Fruit fly (Drosophila melanogaster) whole organism, embryonic: ENCODE measurements around the gene CG31064.
A peak's percentile ranks its signal among the peaks of the same experiment; 100 is the strongest.

Experiments used
- Antp ChIP-seq: fragments of 200-800 bp; sonication (Bioruptor generic); optimal IDR thresholded peaks from 3 replicates; lab custom pipeline; 2016; ENCODE audit warnings: missing biosample characterization, missing genetic modification characterization
- Blimp-1 ChIP-seq: fragments of 200-800 bp; sonication (Bioruptor generic); optimal IDR thresholded peaks from 3 replicates; lab custom pipeline; 2018; ENCODE audit warnings: missing biosample characterization, missing genetic modification characterization, mild to moderate bottlenecking, moderate library complexity, missing genetic modification reagents
- Bteb2 ChIP-seq: fragments of 200-800 bp; sonication (Bioruptor generic); optimal IDR thresholded peaks from 2 replicates; lab custom pipeline; 2016; ENCODE audit warnings: missing biosample characterization, missing genetic modification characterization
- CG10543 ChIP-seq: fragments of 200-800 bp; sonication (Bioruptor generic); optimal IDR thresholded peaks from 3 replicates; lab custom pipeline; 2017; ENCODE audit warnings: missing biosample characterization, mild to moderate bottlenecking, missing genetic modification characterization, moderate library complexity
- CG10979 ChIP-seq: fragments of 200-800 bp; sonication (Bioruptor generic); optimal IDR thresholded peaks from 2 replicates; lab custom pipeline; 2018; ENCODE audit warnings: missing biosample characterization, mild to moderate bottlenecking, missing genetic modification characterization, moderate library complexity
- CG11504 ChIP-seq: fragments of 200-800 bp; sonication (Bioruptor generic); optimal IDR thresholded peaks from 3 replicates; lab custom pipeline; 2019; ENCODE audit warnings: missing biosample characterization, mild to moderate bottlenecking, missing genetic modification characterization, moderate library complexity
- CG14441 ChIP-seq: fragments of 200-800 bp; sonication (Bioruptor generic); IDR thresholded peaks from 2 replicates; pipeline ENCODE4 v1.3.6; 2022; ENCODE audit warnings: missing biosample characterization, missing genetic modification characterization
- CG15073 ChIP-seq: fragments of 200-800 bp; sonication (Bioruptor generic); optimal IDR thresholded peaks from 2 replicates; lab custom pipeline; 2016; ENCODE audit warnings: missing biosample characterization, missing genetic modification characterization
- CG1603 ChIP-seq: fragments of 200-800 bp; sonication (Bioruptor generic); optimal IDR thresholded peaks from 2 replicates; lab custom pipeline; 2019; ENCODE audit warnings: missing biosample characterization, mild to moderate bottlenecking, missing genetic modification characterization, moderate library complexity
- CG17328 ChIP-seq: fragments of 200-800 bp; sonication (Bioruptor generic); IDR thresholded peaks from 2 replicates; pipeline ENCODE4 v1.3.6; 2022; ENCODE audit warnings: missing biosample characterization, missing genetic modification characterization
- CG17568 ChIP-seq: fragments of 200-800 bp; sonication (Bioruptor generic); optimal IDR thresholded peaks from 2 replicates; lab custom pipeline; 2018; ENCODE audit warnings: missing biosample characterization, mild to moderate bottlenecking, missing genetic modification characterization, moderate library complexity
- CG1792 ChIP-seq: fragments of 200-800 bp; sonication (Bioruptor generic); optimal IDR thresholded peaks from 2 replicates; lab custom pipeline; 2016; ENCODE audit warnings: missing biosample characterization, missing genetic modification characterization
- CG18764 ChIP-seq: fragments of 200-800 bp; sonication (Bioruptor generic); optimal IDR thresholded peaks from 3 replicates; lab custom pipeline; 2016; ENCODE audit warnings: missing biosample characterization, missing genetic modification characterization
- CG2116 ChIP-seq: fragments of 200-800 bp; sonication (Bioruptor generic); optimal IDR thresholded peaks from 3 replicates; lab custom pipeline; 2018; ENCODE audit warnings: missing biosample characterization, mild to moderate bottlenecking, missing genetic modification characterization
- CG2199 ChIP-seq: fragments of 200-800 bp; sonication (Bioruptor generic); IDR thresholded peaks from 3 replicates; pipeline ENCODE4 v1.3.6; 2022; ENCODE audit warnings: missing biosample characterization, missing genetic modification characterization
- CG2678 ChIP-seq: fragments of 200-800 bp; sonication (Bioruptor generic); optimal IDR thresholded peaks from 3 replicates; lab custom pipeline; 2019; ENCODE audit warnings: missing biosample characterization, mild to moderate bottlenecking, missing genetic modification characterization, moderate library complexity
- CG3281 ChIP-seq: fragments of 200-800 bp; sonication (Bioruptor generic); optimal IDR thresholded peaks from 3 replicates; lab custom pipeline; 2017; ENCODE audit warnings: missing biosample characterization, mild to moderate bottlenecking, missing genetic modification characterization
- CG33213 ChIP-seq: fragments of 200-800 bp; sonication (Bioruptor generic); optimal IDR thresholded peaks from 3 replicates; lab custom pipeline; 2016; ENCODE audit warnings: missing biosample characterization, missing genetic modification characterization
- CG6175 ChIP-seq: fragments of 200-800 bp; sonication (Bioruptor generic); IDR thresholded peaks from 3 replicates; pipeline ENCODE4 v1.3.6; 2022; ENCODE audit warnings: missing biosample characterization, missing genetic modification characterization
- CoRest ChIP-seq: fragments of 200-800 bp; sonication (Bioruptor generic); optimal IDR thresholded peaks from 3 replicates; lab custom pipeline; 2018; ENCODE audit warnings: missing biosample characterization, mild to moderate bottlenecking, missing genetic modification characterization, moderate library complexity
- Deaf1 ChIP-seq: fragments of 200-800 bp; optimal IDR thresholded peaks from 3 replicates; lab custom pipeline; 2019; ENCODE audit warnings: missing biosample characterization, mild to moderate bottlenecking, missing genetic modification characterization, moderate library complexity
- Dp ChIP-seq: fragments of 200-800 bp; sonication (Bioruptor generic); optimal IDR thresholded peaks from 2 replicates; lab custom pipeline; 2018; ENCODE audit warnings: missing biosample characterization, mild to moderate bottlenecking, missing genetic modification characterization, moderate library complexity
- Drgx ChIP-seq: fragments of 200-800 bp; sonication (Bioruptor generic); IDR thresholded peaks from 2 replicates; pipeline ENCODE4 v1.3.6; 2022; ENCODE audit warnings: missing biosample characterization, missing genetic modification characterization
- Med ChIP-seq: fragments of 200-800 bp; sonication (Bioruptor generic); peaks from one replicate; lab custom pipeline; 2016; ENCODE audit warnings: missing biosample characterization, missing genetic modification characterization, mild to moderate bottlenecking, inconsistent platforms, moderate library complexity
- Nf-YC ChIP-seq: fragments of 200-800 bp; optimal IDR thresholded peaks from 3 replicates; lab custom pipeline; 2019; ENCODE audit warnings: missing biosample characterization, mild to moderate bottlenecking, missing genetic modification characterization, moderate library complexity
- Rx ChIP-seq: fragments of 200-800 bp; sonication (Bioruptor generic); IDR thresholded peaks from 2 replicates; pipeline ENCODE4 v1.3.6; 2022; ENCODE audit warnings: missing biosample characterization, missing genetic modification characterization
- Tbp ChIP-seq: fragments of >200 bp; optimal IDR thresholded peaks from 2 replicates; lab custom pipeline; 2018; ENCODE audit warnings: missing biosample characterization, missing genetic modification characterization
- ase ChIP-seq: fragments of 200-800 bp; sonication (Bioruptor generic); IDR thresholded peaks from 3 replicates; pipeline ENCODE4 v1.3.6; 2022; ENCODE audit warnings: missing biosample characterization, missing genetic modification characterization
- corto ChIP-seq: fragments of 200-800 bp; sonication (Bioruptor generic); optimal IDR thresholded peaks from 2 replicates; lab custom pipeline; 2016; ENCODE audit warnings: missing biosample characterization, mild to moderate bottlenecking, missing genetic modification characterization, moderate library complexity
- dmrt11E ChIP-seq: fragments of 200-800 bp; sonication (Bioruptor generic); optimal IDR thresholded peaks from 3 replicates; lab custom pipeline; 2018; ENCODE audit warnings: missing biosample characterization, mild to moderate bottlenecking, missing genetic modification characterization, moderate library complexity
- dysf ChIP-seq: fragments of 200-800 bp; sonication (Bioruptor generic); IDR thresholded peaks from 3 replicates; pipeline ENCODE4 v1.3.6; 2022; ENCODE audit warnings: missing biosample characterization, missing genetic modification characterization
- fd3F ChIP-seq: fragments of 200-800 bp; sonication (Bioruptor generic); optimal IDR thresholded peaks from 2 replicates; lab custom pipeline; 2018; ENCODE audit warnings: missing biosample characterization, mild to moderate bottlenecking, missing genetic modification characterization, moderate library complexity
- gce ChIP-seq: fragments of 200-800 bp; sonication (Bioruptor generic); IDR thresholded peaks from 3 replicates; pipeline ENCODE4 v1.3.6; 2022; ENCODE audit warnings: missing biosample characterization, missing genetic modification characterization
- gem ChIP-seq: fragments of 200-800 bp; sonication (Bioruptor generic); optimal IDR thresholded peaks from 2 replicates; lab custom pipeline; 2019; ENCODE audit warnings: missing biosample characterization, mild to moderate bottlenecking, missing genetic modification characterization, moderate library complexity
- gsb ChIP-seq: fragments of 200-800 bp; sonication (Bioruptor generic); IDR thresholded peaks from 2 replicates; pipeline ENCODE4 v1.3.6; 2022; ENCODE audit warnings: missing biosample characterization, missing genetic modification characterization
- hb ChIP-seq: fragments of 200-800 bp; sonication (Bioruptor generic); IDR thresholded peaks from 3 replicates; pipeline ENCODE4 v1.3.6; 2022; ENCODE audit warnings: missing biosample characterization, missing genetic modification characterization; ENCODE audit not compliant: partially characterized antibody
- inv ChIP-seq: fragments of 200-800 bp; sonication (Bioruptor generic); IDR thresholded peaks from 2 replicates; pipeline ENCODE4 v1.3.6; 2022; ENCODE audit warnings: missing biosample characterization, missing genetic modification characterization; ENCODE audit not compliant: partially characterized antibody
- kni ChIP-seq: fragments of 200-800 bp; sonication (Bioruptor generic); optimal IDR thresholded peaks from 3 replicates; lab custom pipeline; 2017; ENCODE audit warnings: mild to moderate bottlenecking, missing biosample characterization, missing genetic modification reagents, missing genetic modification characterization
- lmd ChIP-seq: fragments of 200-800 bp; sonication (Bioruptor generic); IDR thresholded peaks from 2 replicates; pipeline ENCODE4 v1.3.6; 2022; ENCODE audit warnings: missing biosample characterization, missing genetic modification characterization
- lola ChIP-seq, 3 experiments: fragments of >200 bp in 2 of 3; fragments of 200-800 bp in 1 of 3; sonication (Bioruptor generic) in 1 of 3; optimal IDR thresholded peaks; 2 replicates each; lab custom pipeline; 2017 to 2019; ENCODE audit warnings: missing biosample characterization in 3 of 3, missing genetic modification characterization in 3 of 3, mild to moderate bottlenecking in 1 of 3, moderate library complexity in 1 of 3
- lov ChIP-seq, 2 experiments: fragments of 200-800 bp in 1 of 2; fragments of >200 bp in 1 of 2; sonication (Bioruptor generic) in 1 of 2; IDR thresholded peaks in 1 of 2; optimal IDR thresholded peaks in 1 of 2; 2 replicates in 1 of 2; 3 replicates in 1 of 2; pipeline versions ENCODE4 v1.3.6 to Lab custom; 2017 to 2022; ENCODE audit warnings: missing biosample characterization in 1 of 2, missing genetic modification characterization in 1 of 2
- nom ChIP-seq: fragments of 200-800 bp; sonication (Bioruptor generic); optimal IDR thresholded peaks from 2 replicates; lab custom pipeline; 2017; ENCODE audit warnings: missing biosample characterization, missing genetic modification characterization, mild to moderate bottlenecking, moderate library complexity, missing genetic modification reagents
- prd ChIP-seq, 3 experiments: fragments of >200 bp in 2 of 3; fragments of 200-800 bp in 1 of 3; sonication (Bioruptor generic) in 1 of 3; optimal IDR thresholded peaks in 2 of 3; IDR thresholded peaks in 1 of 3; 2 replicates in 2 of 3; 3 replicates in 1 of 3; pipeline versions ENCODE4 v1.3.6 to Lab custom; 2017 to 2022; ENCODE audit warnings: missing biosample characterization in 1 of 3, missing genetic modification characterization in 1 of 3
- pzg ChIP-seq: fragments of 200-800 bp; sonication (Bioruptor generic); optimal IDR thresholded peaks from 3 replicates; lab custom pipeline; 2018; ENCODE audit warnings: missing biosample characterization, mild to moderate bottlenecking, missing genetic modification characterization, moderate library complexity
- rib ChIP-seq: fragments of 200-800 bp; sonication (Bioruptor generic); IDR thresholded peaks from 2 replicates; pipeline ENCODE4 v1.3.6; 2022; ENCODE audit warnings: missing biosample characterization, missing genetic modification characterization
- scrt ChIP-seq: fragments of 200-800 bp; sonication (Bioruptor generic); optimal IDR thresholded peaks from 2 replicates; lab custom pipeline; 2018; ENCODE audit warnings: missing biosample characterization, mild to moderate bottlenecking, missing genetic modification characterization, moderate library complexity
- sug ChIP-seq: fragments of 200-800 bp; optimal IDR thresholded peaks from 2 replicates; lab custom pipeline; 2019; ENCODE audit warnings: missing biosample characterization, mild to moderate bottlenecking, missing genetic modification characterization, moderate library complexity
- vnd ChIP-seq: fragments of 200-800 bp; sonication (Bioruptor generic); IDR thresholded peaks from 3 replicates; pipeline ENCODE4 v1.3.6; 2022; ENCODE audit warnings: missing biosample characterization, missing genetic modification characterization; ENCODE audit not compliant: partially characterized antibody

CG31064 gene

DNA sequence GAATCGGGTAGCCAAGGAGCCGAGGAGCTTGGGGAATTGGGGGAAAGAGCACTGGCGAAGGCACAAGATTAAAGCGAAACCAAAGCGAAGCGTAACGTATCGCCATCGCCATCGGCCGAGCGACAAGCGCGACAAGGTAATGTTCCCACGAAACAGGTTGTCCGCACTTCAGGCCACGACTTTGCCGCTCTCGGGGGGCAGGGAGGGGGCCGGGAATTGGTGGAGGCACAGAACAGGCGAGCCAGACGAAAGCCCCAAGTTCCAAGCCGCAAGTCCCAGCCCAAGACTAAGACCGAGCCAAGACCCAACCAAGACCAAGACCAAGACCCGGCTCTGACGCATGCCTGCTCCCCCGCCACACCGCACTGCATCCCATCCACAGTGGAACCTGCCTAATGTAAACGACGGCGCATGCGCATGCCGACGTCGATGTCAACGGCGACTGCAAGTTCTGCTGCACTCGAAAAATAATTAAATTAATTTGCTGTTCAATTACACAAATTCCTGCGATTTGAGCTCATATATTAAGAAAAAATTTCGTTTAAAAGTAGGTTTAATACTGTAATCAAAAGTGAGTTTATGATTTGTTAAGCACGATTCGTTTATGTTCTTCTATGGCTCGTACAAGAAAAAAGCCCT lies 52.8 kb downstream of the CG31064 start (continued):
- TF ChIP-seq gem (tag; lab: Kevin White, UChicago) (peak; percentile 32), Dp (no peak), Antp (no peak), CG2678 (tag; lab: Kevin White, UChicago) (no peak), sug (no peak), CG6175 (GFP tag; lab: Robert Waterston, UW) (0 out of 3 replicates have a peak, but pooled peaks have one; percentile 18), CG3281 (GFP tag; lab: Kevin White, UChicago) (no peak), CG2199 (GFP tag; lab: Robert Waterston, UW) (no peak), Deaf1 (tag; lab: Kevin White, UChicago) (peak; percentile 12), CG10979 (peak; percentile 27), Drgx (peak; percentile 66), ase (GFP tag; lab: Robert Waterston, UW) (no peak), CG18764 (GFP tag; lab: Kevin White, UChicago) (no peak), prd (optimal IDR thresholded peaks at IDR 0.05; lab: Kevin White, UChicago) (no peak), prd (GFP tag; IDR thresholded peaks at IDR 0.05; lab: Robert Waterston, UW) (peak; percentile 42; the same call in 2 of the 3 replicates), CG1792 (GFP tag; lab: Kevin White, UChicago) (no peak), Blimp-1 (GFP tag; lab: Kevin White, UChicago) (peak; percentile 28), CG1603 (tag; lab: Kevin White, UChicago) (peak; percentile 38), CG17328 (GFP tag; lab: Robert Waterston, UW) (no peak), corto (GFP tag; lab: Kevin White, UChicago) (no peak), pzg (GFP tag; lab: Kevin White, UChicago) (no peak), CG11504 (tag; lab: Kevin White, UChicago) (peak; percentile 5), CG17568 (GFP tag; lab: Kevin White, UChicago) (no peak), dysf (GFP tag; lab: Robert Waterston, UW) (peak; percentile 13; the same call in 1 of the 3 replicates), CG15073 (GFP tag; lab: Kevin White, UChicago) (no peak), fd3F (GFP tag; lab: Kevin White, UChicago) (no peak), rib (GFP tag; lab: Robert Waterston, UW) (no peak), dmrt11E (tag; lab: Kevin White, UChicago) (peak; percentile 1), CG10543 (peak; percentile 25), CoRest (tag; lab: Kevin White, UChicago) (no peak), Nf-YC (tag; lab: Kevin White, UChicago) (no peak), CG33213 (no peak), gsb (GFP tag; lab: Robert Waterston, UW) (no peak), Tbp (GFP tag; lab: Kevin White, UChicago) (no peak), kni (GFP tag; lab: Kevin White, UChicago) (peak; percentile 27), nom (GFP tag; lab: Kevin White, UChicago) (peak; percentile 54), lola (GFP tag; optimal IDR thresholded peaks at IDR 0.05; lab: Kevin White, UChicago) (no peak), Bteb2 (GFP tag; lab: Kevin White, UChicago) (no peak), inv (GFP tag; lab: Robert Waterston, UW) (no peak), scrt (GFP tag; lab: Kevin White, UChicago) (no peak), CG2116 (GFP tag; lab: Kevin White, UChicago) (no peak), CG14441 (GFP tag; lab: Robert Waterston, UW) (no peak), hb (GFP tag; lab: Robert Waterston, UW) (no peak), lov (optimal IDR thresholded peaks at IDR 0.05; lab: Kevin White, UChicago) (no peak), lov (GFP tag; IDR thresholded peaks at IDR 0.05; lab: Robert Waterston, UW) (no peak), vnd (GFP tag; lab: Robert Waterston, UW) (no peak), gce (GFP tag; lab: Robert Waterston, UW) (0 out of 3 replicates have a peak, but pooled peaks have one; percentile 24), Med (GFP tag; lab: Kevin White, UChicago) (no peak), Rx (no peak), lmd (GFP tag; lab: Robert Waterston, UW) (0 out of 2 replicates have a peak, but pooled peaks have one; percentile 24)
